Worm (Caenorhabditis elegans) whole organism, late embryonic: ENCODE results near the gene abf-5.

ENCODE experiments used
- ceh-45 ChIP-seq: fragments of 200-800 bp; sonication (Bioruptor generic); IDR thresholded peaks from 2 replicates; pipeline ENCODE4 v1.3.6; 2022; ENCODE audit warnings: missing genetic modification reagents, missing genetic modification characterization, missing compliant biosample characterization
- nhr-11 ChIP-seq: fragments of 150-350 bp; optimal IDR thresholded peaks from 2 replicates; lab custom pipeline; 2014; ENCODE audit warnings: missing biosample characterization, missing genetic modification characterization
- pha-2 ChIP-seq: sonication (generic microtip); optimal IDR thresholded peaks from 2 replicates; lab custom pipeline; 2017; ENCODE audit warnings: mild to moderate bottlenecking, missing genetic modification characterization, missing compliant biosample characterization

ce11 chrX:12813539-12813938 lies 20.9 kb downstream of the abf-5 start, which contains the start of gene gei-3:
- no peak for TF ChIP-seq nhr-11 (tag; lab: Kevin White, UChicago)
- no peak for TF ChIP-seq ceh-45 (GFP tag; lab: Robert Waterston, UW)
- no peak for TF ChIP-seq pha-2 (tag; lab: Kevin White, UChicago)
